Worm (Caenorhabditis elegans): ENCODE measurements around the gene C29E4.13.

DNA sequence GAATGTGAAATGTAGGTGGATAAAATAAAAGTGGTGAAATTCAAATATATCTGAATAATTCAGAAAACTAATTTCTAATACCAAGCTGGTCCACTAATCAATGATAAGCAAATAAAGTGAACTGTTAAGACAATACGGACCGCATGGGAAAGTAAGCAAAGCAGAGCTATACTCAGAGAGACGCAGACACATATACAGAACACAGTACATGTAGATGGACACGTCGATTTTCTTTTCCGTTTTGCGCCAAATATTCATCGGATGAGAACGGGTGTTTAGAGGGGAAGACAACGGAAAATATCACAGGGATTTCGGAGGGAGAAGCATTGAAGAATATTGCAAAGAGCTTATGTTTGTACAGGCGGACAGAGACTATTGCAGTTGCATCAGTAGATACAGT lies 2.5 kb downstream of the C29E4.13 start:
- TF ChIP-seq ama-1 (optimal IDR thresholded peaks at IDR 0.05) = no peak
- no peak for TF ChIP-seq F13C5.2 (tag; optimal IDR thresholded peaks at IDR 0.05)
- TF ChIP-seq hnd-1 (tag; optimal IDR thresholded peaks at IDR 0.05) = no peak
- no peak for TF ChIP-seq ceh-13 (GFP tag; optimal IDR thresholded peaks at IDR 0.05)
- TF ChIP-seq hmbx-1 (tag; optimal IDR thresholded peaks at IDR 0.05) = no peak
- TF ChIP-seq aly-1 (tag; optimal IDR thresholded peaks at IDR 0.05) = no peak
- no peak for TF ChIP-seq tbx-11 (GFP tag; IDR thresholded peaks at IDR 0.05)
- no peak for TF ChIP-seq B0310.2 (tag; optimal IDR thresholded peaks at IDR 0.05)
- no peak for TF ChIP-seq hmg-4 (GFP tag; optimal IDR thresholded peaks at IDR 0.05)
- no peak for TF ChIP-seq ets-7 (tag; optimal IDR thresholded peaks at IDR 0.05)
